Worm (Caenorhabditis elegans) whole organism, L2 larva: ENCODE data around the gene C03E10.1.

Source experiments
- F13H6.1 ChIP-seq: sonication (generic microtip); optimal IDR thresholded peaks from 2 replicates; lab custom pipeline; 2016; ENCODE audit warnings: missing genetic modification characterization, missing compliant biosample characterization
- aly-2 ChIP-seq: fragments of 150-350 bp; optimal IDR thresholded peaks from 2 replicates; lab custom pipeline; 2014; ENCODE audit warnings: missing biosample characterization, missing genetic modification characterization
- ceh-16 ChIP-seq: fragments of 150-350 bp; optimal IDR thresholded peaks from 2 replicates; lab custom pipeline; 2014; ENCODE audit warnings: missing biosample characterization, missing genetic modification characterization
- ceh-82 ChIP-seq: fragments of 150-350 bp; optimal IDR thresholded peaks from 2 replicates; lab custom pipeline; 2014; ENCODE audit warnings: missing biosample characterization, missing genetic modification characterization
- crh-2 ChIP-seq: sonication (generic microtip); optimal IDR thresholded peaks from 2 replicates; lab custom pipeline; 2017; ENCODE audit warnings: missing biosample characterization, missing genetic modification characterization
- lin-13 ChIP-seq: fragments of 150-350 bp; optimal IDR thresholded peaks from 2 replicates; lab custom pipeline; 2014; ENCODE audit warnings: missing biosample characterization, missing genetic modification reagents, missing genetic modification characterization
- mab-5 ChIP-seq: fragments of 150-350 bp; optimal IDR thresholded peaks from 2 replicates; lab custom pipeline; 2014; ENCODE audit warnings: missing biosample characterization, missing genetic modification characterization
- nhr-25 ChIP-seq: fragments of 150-350 bp; sonication (generic microtip); optimal IDR thresholded peaks from 3 replicates; lab custom pipeline; 2014; ENCODE audit warnings: missing biosample characterization, missing genetic modification characterization
- nhr-6 ChIP-seq: fragments of 150-350 bp; optimal IDR thresholded peaks from 2 replicates; lab custom pipeline; 2014; ENCODE audit warnings: missing biosample characterization, missing genetic modification characterization
- unc-39 ChIP-seq: fragments of 150-350 bp; optimal IDR thresholded peaks from 2 replicates; lab custom pipeline; 2014; ENCODE audit warnings: missing biosample characterization, missing genetic modification characterization
- unc-62 ChIP-seq: fragments of 150-350 bp; optimal IDR thresholded peaks from 2 replicates; lab custom pipeline; 2014; ENCODE audit warnings: missing biosample characterization, missing genetic modification reagents, missing genetic modification characterization
- ztf-11 ChIP-seq: sonication (generic microtip); optimal IDR thresholded peaks from 2 replicates; lab custom pipeline; 2017; ENCODE audit warnings: missing biosample characterization, missing genetic modification characterization

ce11 chrV:11290888-11291287 is at the start of gene C03E10.1:
- no peak for TF ChIP-seq mab-5 (tag; lab: Kevin White, UChicago)
- no peak for TF ChIP-seq ceh-16 (tag; lab: Kevin White, UChicago)
- TF ChIP-seq nhr-25: no peak
- TF ChIP-seq crh-2: no peak
- no peak for TF ChIP-seq lin-13
- TF ChIP-seq ztf-11 (tag; lab: Kevin White, UChicago): no peak
- TF ChIP-seq unc-39 (tag; lab: Kevin White, UChicago): no peak
- TF ChIP-seq unc-62 (GFP tag; lab: Kevin White, UChicago): no peak
- TF ChIP-seq ceh-82 (tag; lab: Kevin White, UChicago): no peak
- TF ChIP-seq F13H6.1 (tag; lab: Kevin White, UChicago): no peak
- no peak for TF ChIP-seq aly-2
- no peak for TF ChIP-seq nhr-6 (tag; lab: Kevin White, UChicago)
